Worm (Caenorhabditis elegans): ENCODE data around the gene T12C9.7.

DNA sequence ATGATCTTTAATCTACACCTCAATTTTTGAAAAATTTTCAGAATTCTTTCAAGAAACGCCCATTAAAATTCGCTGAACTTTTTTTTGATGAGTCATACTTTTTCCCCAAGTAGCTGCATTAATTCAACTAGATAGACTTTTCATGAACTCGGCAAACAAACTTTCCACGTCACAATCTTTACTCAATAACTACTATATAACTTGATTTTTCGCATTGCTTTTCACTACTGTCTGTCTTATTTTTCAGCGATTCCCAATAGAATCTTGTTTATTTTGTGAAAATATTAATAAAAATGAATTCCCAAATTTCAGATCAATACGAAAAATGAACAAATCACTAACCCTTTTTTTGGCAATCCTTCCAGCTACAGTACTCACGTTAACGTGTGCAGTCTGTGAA is 17.6 kb upstream of the T12C9.7 start, which contains the start of gene T05C1.1:
- no peak for TF ChIP-seq nhr-11 (tag; optimal IDR thresholded peaks at IDR 0.05)
- TF ChIP-seq sea-2 (GFP tag; optimal IDR thresholded peaks at IDR 0.05): no peak
- no peak for TF ChIP-seq unc-62 (GFP tag; optimal IDR thresholded peaks at IDR 0.05)
- TF ChIP-seq unc-39 (tag; optimal IDR thresholded peaks at IDR 0.05): no peak
- no peak for TF ChIP-seq mdl-1 (tag; optimal IDR thresholded peaks at IDR 0.05)
- TF ChIP-seq pha-4 (tag; optimal IDR thresholded peaks at IDR 0.05): no peak
- no peak for TF ChIP-seq ama-1 (optimal IDR thresholded peaks at IDR 0.05)
- no peak for TF ChIP-seq nhr-77 (tag; optimal IDR thresholded peaks at IDR 0.05)

Data from whole organism, L3 larva.